Worm (Caenorhabditis elegans) whole organism, L3 larva: Measurements from ENCODE around the gene fbxa-82.

Source experiments
- R02D3.7 ChIP-seq: fragments of 150-350 bp; optimal IDR thresholded peaks from 2 replicates; lab custom pipeline; 2014; ENCODE audit warnings: missing biosample characterization, missing genetic modification characterization
- ZK546.5 ChIP-seq: sonication (generic microtip); optimal IDR thresholded peaks from 2 replicates; lab custom pipeline; 2017; ENCODE audit warnings: missing biosample characterization, missing genetic modification characterization
- aly-2 ChIP-seq: fragments of 150-350 bp; optimal IDR thresholded peaks from 2 replicates; lab custom pipeline; 2014; ENCODE audit warnings: missing biosample characterization, missing genetic modification characterization
- ama-1 ChIP-seq: fragments of 150-350 bp; optimal IDR thresholded peaks from 2 replicates; lab custom pipeline; 2018
- ceh-16 ChIP-seq: sonication (generic microtip); optimal IDR thresholded peaks from 2 replicates; lab custom pipeline; 2017; ENCODE audit warnings: missing biosample characterization, missing genetic modification characterization
- ceh-28 ChIP-seq: fragments of 150-350 bp; optimal IDR thresholded peaks from 2 replicates; lab custom pipeline; 2014; ENCODE audit warnings: missing biosample characterization, missing genetic modification reagents, missing genetic modification characterization
- egl-27 ChIP-seq: sonication (generic microtip); optimal IDR thresholded peaks from 4 replicates; lab custom pipeline; 2017; ENCODE audit warnings: missing biosample characterization, missing genetic modification reagents, missing genetic modification characterization
- egl-5 ChIP-seq: fragments of 150-350 bp; optimal IDR thresholded peaks from 2 replicates; lab custom pipeline; 2017; ENCODE audit warnings: missing biosample characterization, missing genetic modification reagents, missing genetic modification characterization, inconsistent platforms
- elt-1 ChIP-seq: fragments of 150-350 bp; optimal IDR thresholded peaks from 2 replicates; lab custom pipeline; 2014; ENCODE audit warnings: missing biosample characterization, missing genetic modification characterization
- elt-2 ChIP-seq: sonication (generic microtip); optimal IDR thresholded peaks from 2 replicates; lab custom pipeline; 2016; ENCODE audit warnings: missing genetic modification reagents, mild to moderate bottlenecking, missing genetic modification characterization, missing compliant biosample characterization
- eor-1 ChIP-seq, 2 experiments: fragments of 150-350 bp; optimal IDR thresholded peaks; 2 replicates each; lab custom pipeline; 2014 to 2018; ENCODE audit warnings: missing biosample characterization in 2 of 2, missing genetic modification characterization in 2 of 2
- fkh-10 ChIP-seq: sonication (generic microtip); optimal IDR thresholded peaks from 2 replicates; lab custom pipeline; 2017; ENCODE audit warnings: missing biosample characterization, missing genetic modification reagents, missing genetic modification characterization
- fkh-2 ChIP-seq: fragments of 150-350 bp; optimal IDR thresholded peaks from 2 replicates; lab custom pipeline; 2014; ENCODE audit warnings: missing biosample characterization, missing genetic modification reagents, missing genetic modification characterization
- fos-1 ChIP-seq: fragments of 150-350 bp; optimal IDR thresholded peaks from 2 replicates; lab custom pipeline; 2014; ENCODE audit warnings: missing biosample characterization, missing genetic modification characterization
- hmg-11 ChIP-seq: sonication (generic microtip); optimal IDR thresholded peaks from 2 replicates; lab custom pipeline; 2016; ENCODE audit warnings: missing genetic modification characterization, missing compliant biosample characterization
- lin-15B ChIP-seq: fragments of 150-350 bp; optimal IDR thresholded peaks from 2 replicates; lab custom pipeline; 2014; ENCODE audit warnings: missing biosample characterization, missing genetic modification characterization
- lin-39 ChIP-seq: fragments of 150-350 bp; optimal IDR thresholded peaks from 2 replicates; lab custom pipeline; 2018; ENCODE audit warnings: missing biosample characterization, missing genetic modification reagents, missing genetic modification characterization
- lsy-12 ChIP-seq: sonication (generic microtip); optimal IDR thresholded peaks from 2 replicates; lab custom pipeline; 2016; ENCODE audit warnings: mild to moderate bottlenecking, missing genetic modification characterization, missing compliant biosample characterization
- mdl-1 ChIP-seq: fragments of 150-350 bp; optimal IDR thresholded peaks from 2 replicates; lab custom pipeline; 2014; ENCODE audit warnings: missing biosample characterization, missing genetic modification characterization
- mml-1 ChIP-seq: fragments of 150-350 bp; sonication (generic microtip); optimal IDR thresholded peaks from 3 replicates; lab custom pipeline; 2014; ENCODE audit warnings: missing biosample characterization, missing genetic modification characterization
- nfya-1 ChIP-seq: sonication (generic microtip); optimal IDR thresholded peaks from 2 replicates; lab custom pipeline; 2017; ENCODE audit warnings: missing genetic modification characterization, mild to moderate bottlenecking, missing compliant biosample characterization, antibody characterized with exemption, moderate library complexity; ENCODE audit not compliant: insufficient read depth
- nhr-11 ChIP-seq: fragments of 150-350 bp; optimal IDR thresholded peaks from 2 replicates; lab custom pipeline; 2014; ENCODE audit warnings: missing biosample characterization, missing genetic modification characterization
- nhr-23 ChIP-seq: fragments of 150-350 bp; optimal IDR thresholded peaks from 2 replicates; lab custom pipeline; 2014; ENCODE audit warnings: missing biosample characterization, missing genetic modification reagents, missing genetic modification characterization
- nhr-237 ChIP-seq: fragments of 150-350 bp; optimal IDR thresholded peaks from 2 replicates; lab custom pipeline; 2014; ENCODE audit warnings: missing biosample characterization, missing genetic modification characterization
- nhr-25 ChIP-seq: sonication (generic microtip); optimal IDR thresholded peaks from 2 replicates; lab custom pipeline; 2017; ENCODE audit warnings: missing biosample characterization, missing genetic modification characterization
- nhr-28 ChIP-seq: fragments of 150-350 bp; optimal IDR thresholded peaks from 2 replicates; lab custom pipeline; 2014; ENCODE audit warnings: missing biosample characterization, missing genetic modification characterization
- nhr-43 ChIP-seq: sonication (generic microtip); optimal IDR thresholded peaks from 2 replicates; lab custom pipeline; 2016; ENCODE audit warnings: mild to moderate bottlenecking, missing genetic modification characterization, missing compliant biosample characterization; ENCODE audit not compliant: poor library complexity, severe bottlenecking
- nhr-67 ChIP-seq: fragments of 150-350 bp; optimal IDR thresholded peaks from 2 replicates; lab custom pipeline; 2014; ENCODE audit warnings: missing biosample characterization, missing genetic modification characterization
- nhr-76 ChIP-seq: fragments of 150-350 bp; sonication (generic microtip); optimal IDR thresholded peaks from 5 replicates; lab custom pipeline; 2014; ENCODE audit warnings: missing biosample characterization, missing genetic modification characterization
- pha-4 ChIP-seq: fragments of 150-350 bp; optimal IDR thresholded peaks from 2 replicates; lab custom pipeline; 2014; ENCODE audit warnings: missing biosample characterization, missing genetic modification reagents, missing genetic modification characterization
- pqm-1 ChIP-seq: fragments of 150-350 bp; optimal IDR thresholded peaks from 2 replicates; lab custom pipeline; 2017; ENCODE audit warnings: missing biosample characterization, missing genetic modification characterization, inconsistent platforms
- skn-1 ChIP-seq: fragments of 150-350 bp; optimal IDR thresholded peaks from 2 replicates; lab custom pipeline; 2014; ENCODE audit warnings: missing biosample characterization, missing genetic modification characterization
- snpc-4 ChIP-seq: fragments of 150-350 bp; optimal IDR thresholded peaks from 2 replicates; lab custom pipeline; 2014; ENCODE audit warnings: missing biosample characterization, missing genetic modification characterization
- tbx-2 ChIP-seq: sonication (generic microtip); optimal IDR thresholded peaks from 2 replicates; lab custom pipeline; 2016; ENCODE audit warnings: mild to moderate bottlenecking, missing genetic modification characterization, missing compliant biosample characterization
- unc-39 ChIP-seq: sonication (generic microtip); optimal IDR thresholded peaks from 4 replicates; lab custom pipeline; 2017; ENCODE audit warnings: missing biosample characterization, missing genetic modification characterization
- unc-62 ChIP-seq: fragments of 150-350 bp; sonication (generic microtip); optimal IDR thresholded peaks from 4 replicates; lab custom pipeline; 2014; ENCODE audit warnings: missing biosample characterization, missing genetic modification reagents, missing genetic modification characterization
- zag-1 ChIP-seq: fragments of 150-350 bp; optimal IDR thresholded peaks from 2 replicates; lab custom pipeline; 2014; ENCODE audit warnings: missing biosample characterization, missing genetic modification characterization
- ztf-4 ChIP-seq: fragments of 150-350 bp; optimal IDR thresholded peaks from 2 replicates; lab custom pipeline; 2014; ENCODE audit warnings: missing biosample characterization, missing genetic modification characterization

Gene fbxa-82

DNA sequence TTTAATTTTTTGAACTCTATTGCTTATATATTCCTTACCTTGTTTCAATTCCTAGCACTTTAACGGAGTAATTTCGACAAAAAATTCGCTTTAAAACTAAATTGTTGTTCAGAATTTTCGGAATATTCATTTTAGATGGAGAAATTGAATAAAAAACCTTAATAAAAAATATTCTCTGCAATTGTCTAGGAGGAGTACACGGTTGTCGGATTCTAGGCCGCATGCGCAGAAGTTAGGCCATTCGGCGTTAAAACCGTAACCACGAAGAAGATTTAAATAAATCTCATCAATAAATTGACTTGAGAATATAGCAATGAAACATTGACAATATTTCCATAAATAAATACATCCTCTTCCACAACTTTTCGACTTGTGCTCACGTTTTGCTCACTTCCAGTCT, 30.0 kb upstream of the fbxa-82 start, which contains the start of the genes C01G10.10 and C01G10.9:
Gene C01G10.10 (minus strand): TSS at position 151 of the 400 bp plus-strand sequence.
Gene C01G10.9 (plus strand): TSS at position 240 of the 400 bp plus-strand sequence.
- no peak for TF ChIP-seq pqm-1
- no peak for TF ChIP-seq unc-62 (GFP tag; lab: Kevin White, UChicago)
- TF ChIP-seq lin-15B (tag; lab: Kevin White, UChicago): peak; percentile 57
- no peak for TF ChIP-seq fkh-10 (GFP tag; lab: Kevin White, UChicago)
- no peak for TF ChIP-seq fos-1
- TF ChIP-seq elt-2: peak; percentile 41
- TF ChIP-seq mml-1 (tag; lab: Kevin White, UChicago): no peak
- peak; percentile 9 for TF ChIP-seq R02D3.7 (tag; lab: Kevin White, UChicago)
- no peak for TF ChIP-seq nhr-28 (tag; lab: Kevin White, UChicago)
- TF ChIP-seq elt-1 (tag; lab: Kevin White, UChicago): peak; percentile 8
- TF ChIP-seq nhr-11: no peak
- peak; percentile 62 for TF ChIP-seq snpc-4 (tag; lab: Kevin White, UChicago)
- no peak for TF ChIP-seq ztf-4
- no peak for TF ChIP-seq skn-1 (tag; lab: Kevin White, UChicago)
- no peak for TF ChIP-seq ZK546.5 (tag; lab: Kevin White, UChicago)
- no peak for TF ChIP-seq fkh-2
- peak; percentile 43 for TF ChIP-seq nhr-23 (tag; lab: Kevin White, UChicago)
- TF ChIP-seq nhr-43 (tag; lab: Kevin White, UChicago): peak; percentile 91
- TF ChIP-seq mdl-1 (tag; lab: Kevin White, UChicago): no peak
- TF ChIP-seq pha-4 (tag; lab: Kevin White, UChicago): peak; percentile 66
- peak in 1 of 2 experiments; percentile 67 for TF ChIP-seq eor-1 (tag; optimal IDR thresholded peaks at IDR 0.05; lab: Kevin White, UChicago)
- TF ChIP-seq nfya-1 (tag; lab: Kevin White, UChicago): peak; percentile 39
- no peak for TF ChIP-seq ceh-16
- no peak for TF ChIP-seq nhr-76 (tag; lab: Kevin White, UChicago)
- peak; percentile 16 for TF ChIP-seq lin-39
- TF ChIP-seq nhr-25 (tag; lab: Kevin White, UChicago): peak; percentile 8
- TF ChIP-seq unc-39 (tag; lab: Kevin White, UChicago): no peak
- TF ChIP-seq nhr-67 (tag; lab: Kevin White, UChicago): no peak
- peak; percentile 33 for TF ChIP-seq hmg-11 (tag; lab: Kevin White, UChicago)
- no peak for TF ChIP-seq nhr-237
- no peak for TF ChIP-seq tbx-2 (tag; lab: Kevin White, UChicago)

DNA sequence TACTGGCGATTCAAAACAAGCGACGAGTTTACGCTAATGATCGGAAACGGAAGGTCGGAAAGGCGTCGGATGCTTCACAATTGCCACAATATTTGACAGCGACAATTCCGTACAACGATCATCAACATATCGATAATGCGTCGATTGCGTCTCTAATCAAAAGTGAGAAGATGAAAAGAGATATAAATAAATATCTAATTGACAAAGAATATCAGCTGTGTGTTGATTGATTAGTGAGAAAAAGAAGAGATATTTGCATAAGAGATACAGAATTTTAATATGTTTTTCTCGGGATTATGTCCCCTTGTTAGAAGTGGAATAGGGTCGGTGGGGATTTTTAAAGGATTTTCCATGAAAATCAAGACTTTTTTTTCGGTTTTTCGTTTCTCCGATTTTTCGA, 26.2 kb upstream of the fbxa-82 start:
- no peak for TF ChIP-seq lsy-12 (tag; lab: Kevin White, UChicago)

DNA sequence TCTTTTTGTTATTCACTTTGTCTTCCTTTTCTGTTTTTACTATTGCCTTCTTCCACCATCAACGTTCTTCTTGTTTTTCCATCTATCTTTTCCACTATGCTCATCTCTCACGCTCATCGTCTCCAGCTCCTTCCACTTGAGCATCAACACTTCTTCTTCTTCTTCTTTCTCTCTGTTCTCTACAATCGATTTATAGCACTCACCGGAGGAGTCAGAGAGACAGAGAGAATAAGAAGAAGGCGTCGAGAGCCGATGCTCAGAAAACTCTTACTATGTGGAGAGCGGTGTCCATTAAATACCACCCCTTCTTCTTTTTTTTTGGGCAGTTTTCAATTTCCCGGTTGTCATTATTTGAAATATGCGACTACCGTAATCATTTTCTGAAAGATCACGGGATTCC, 22.6 kb upstream of the fbxa-82 start:
- TF ChIP-seq zag-1 (tag; lab: Kevin White, UChicago) (no peak), mml-1 (tag; lab: Kevin White, UChicago) (no peak), ceh-28 (tag; lab: Kevin White, UChicago) (no peak), elt-2 (no peak), lin-39 (peak; percentile 78), nhr-11 (no peak), nfya-1 (tag; lab: Kevin White, UChicago) (peak; percentile 51), egl-5 (peak; percentile 19), tbx-2 (tag; lab: Kevin White, UChicago) (no peak), nhr-43 (tag; lab: Kevin White, UChicago) (no peak), ama-1 (lab: Kevin White, UChicago) (no peak), nhr-23 (tag; lab: Kevin White, UChicago) (no peak), lin-15B (tag; lab: Kevin White, UChicago) (peak; percentile 30), ceh-16 (no peak), nhr-28 (tag; lab: Kevin White, UChicago) (no peak), fkh-10 (GFP tag; lab: Kevin White, UChicago) (peak; percentile 26)

DNA sequence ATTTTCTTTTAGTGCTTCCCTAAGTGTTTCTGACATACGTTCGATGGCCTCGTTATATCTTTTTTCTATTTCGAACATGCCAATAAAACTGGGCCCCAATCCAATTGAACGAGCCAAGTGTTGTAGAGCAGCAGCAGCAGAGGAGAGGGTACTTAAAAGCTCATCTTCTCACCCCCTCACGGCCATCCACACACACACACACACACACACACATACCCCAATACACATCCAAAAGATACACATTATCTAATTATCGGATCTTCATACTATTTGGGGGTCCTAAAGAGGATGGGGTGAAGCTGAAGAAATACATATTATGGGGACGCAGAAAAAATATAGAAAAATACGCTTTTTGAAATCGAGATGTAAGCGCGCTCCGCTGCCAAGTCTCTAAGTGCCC, 20.4 kb upstream of the fbxa-82 start:
- no peak for TF ChIP-seq egl-27
- no peak for TF ChIP-seq nhr-25 (tag; lab: Kevin White, UChicago)
- no peak for TF ChIP-seq zag-1 (tag; lab: Kevin White, UChicago)
- peak; percentile 6 for TF ChIP-seq nfya-1 (tag; lab: Kevin White, UChicago)
- no peak for TF ChIP-seq lin-15B (tag; lab: Kevin White, UChicago)
- TF ChIP-seq fos-1: no peak
- TF ChIP-seq egl-5: peak; percentile 78
- TF ChIP-seq nhr-43 (tag; lab: Kevin White, UChicago): no peak
- TF ChIP-seq aly-2 (tag; lab: Kevin White, UChicago): no peak
- TF ChIP-seq snpc-4 (tag; lab: Kevin White, UChicago): no peak
